Fruit fly (Drosophila melanogaster): ENCODE data around the gene CG3339.

The CG3339 gene

dm6 chr3R:27322225-27322624 is at the start of gene CG3339:
Gene CG3339, minus strand, starts transcription at chr3R:27322325.
- TF ChIP-seq insv (optimal IDR thresholded peaks at IDR 0.05) (no peak), Sin3A (optimal IDR thresholded peaks at IDR 0.05) (no peak), Myc (optimal IDR thresholded peaks at IDR 0.05) (no peak), psq (optimal IDR thresholded peaks at IDR 0.05) (no peak), h (optimal IDR thresholded peaks at IDR 0.05) (no peak)

- TF ChIP-seq ttk (optimal IDR thresholded peaks at IDR 0.05): no peak
- no peak for TF ChIP-seq Myc (optimal IDR thresholded peaks at IDR 0.05)
- TF ChIP-seq Sin3A (optimal IDR thresholded peaks at IDR 0.05): no peak
- no peak for TF ChIP-seq h (optimal IDR thresholded peaks at IDR 0.05)
- no peak for TF ChIP-seq insv (optimal IDR thresholded peaks at IDR 0.05)
- no peak for TF ChIP-seq psq (optimal IDR thresholded peaks at IDR 0.05)
These were observed 46.5 kb upstream of the CG3339 start, which contains the start of gene CG46335 for dm6 chr3R:27368617-27369016. Gene CG46335, minus strand, starts transcription at chr3R:27368717.

- TF ChIP-seq psq (optimal IDR thresholded peaks at IDR 0.05) (no peak), h (optimal IDR thresholded peaks at IDR 0.05) (no peak), insv (optimal IDR thresholded peaks at IDR 0.05) (no peak), Sin3A (optimal IDR thresholded peaks at IDR 0.05) (no peak), Myc (optimal IDR thresholded peaks at IDR 0.05) (no peak), ttk (optimal IDR thresholded peaks at IDR 0.05) (no peak)
These were observed 18.2 kb upstream of the CG3339 start, which contains the start of gene CG42534 for dm6 chr3R:27340322-27340721. Gene CG42534, plus strand, starts transcription at chr3R:27340622.

dm6 chr3R:27330782-27331181 is 8.7 kb upstream of the CG3339 start, which contains the start of gene CG3330:
Gene CG3330, minus strand, starts transcription at chr3R:27330882.
- TF ChIP-seq ttk (optimal IDR thresholded peaks at IDR 0.05): no peak
- TF ChIP-seq insv (optimal IDR thresholded peaks at IDR 0.05): no peak
- TF ChIP-seq h (optimal IDR thresholded peaks at IDR 0.05): no peak
- no peak for TF ChIP-seq Myc (optimal IDR thresholded peaks at IDR 0.05)
- no peak for TF ChIP-seq psq (optimal IDR thresholded peaks at IDR 0.05)
- no peak for TF ChIP-seq Sin3A (optimal IDR thresholded peaks at IDR 0.05)

dm6 chr3R:27294113-27294512 is 28.0 kb downstream of the CG3339 start:
- TF ChIP-seq Sin3A (optimal IDR thresholded peaks at IDR 0.05) (no peak), Myc (optimal IDR thresholded peaks at IDR 0.05) (no peak), ttk (optimal IDR thresholded peaks at IDR 0.05) (no peak), insv (optimal IDR thresholded peaks at IDR 0.05) (no peak), psq (optimal IDR thresholded peaks at IDR 0.05) (no peak), h (optimal IDR thresholded peaks at IDR 0.05) (no peak)

- TF ChIP-seq h (optimal IDR thresholded peaks at IDR 0.05): no peak
- no peak for TF ChIP-seq insv (optimal IDR thresholded peaks at IDR 0.05)
- TF ChIP-seq Sin3A (optimal IDR thresholded peaks at IDR 0.05): no peak
- TF ChIP-seq Myc (optimal IDR thresholded peaks at IDR 0.05): no peak
- TF ChIP-seq ttk (optimal IDR thresholded peaks at IDR 0.05): no peak
- no peak for TF ChIP-seq psq (optimal IDR thresholded peaks at IDR 0.05)
These were observed 29.1 kb downstream of the CG3339 start for dm6 chr3R:27293065-27293464.

dm6 chr3R:27292159-27292880 is 29.8 kb downstream of the CG3339 start, which contains the start of gene CG3348:
Gene CG3348, minus strand, starts transcription at chr3R:27292209.
- no peak for TF ChIP-seq psq (optimal IDR thresholded peaks at IDR 0.05)
- no peak for TF ChIP-seq ttk (optimal IDR thresholded peaks at IDR 0.05)
- TF ChIP-seq Sin3A (optimal IDR thresholded peaks at IDR 0.05): no peak
- TF ChIP-seq Myc (optimal IDR thresholded peaks at IDR 0.05): no peak
- TF ChIP-seq insv (optimal IDR thresholded peaks at IDR 0.05): no peak
- TF ChIP-seq h (optimal IDR thresholded peaks at IDR 0.05): no peak

- TF ChIP-seq insv (optimal IDR thresholded peaks at IDR 0.05) (no peak), Myc (optimal IDR thresholded peaks at IDR 0.05) (no peak), Sin3A (optimal IDR thresholded peaks at IDR 0.05) (no peak), ttk (optimal IDR thresholded peaks at IDR 0.05) (no peak), psq (optimal IDR thresholded peaks at IDR 0.05) (no peak), h (optimal IDR thresholded peaks at IDR 0.05) (no peak)
These were observed 32.5 kb downstream of the CG3339 start for dm6 chr3R:27289638-27290037.

- no peak for TF ChIP-seq insv (optimal IDR thresholded peaks at IDR 0.05)
- TF ChIP-seq Sin3A (optimal IDR thresholded peaks at IDR 0.05): peak; percentile 38
- no peak for TF ChIP-seq Myc (optimal IDR thresholded peaks at IDR 0.05)
- TF ChIP-seq h (optimal IDR thresholded peaks at IDR 0.05): no peak
- no peak for TF ChIP-seq psq (optimal IDR thresholded peaks at IDR 0.05)
These were observed 33.7 kb downstream of the CG3339 start, which contains the start of the genes bigmax and Hmu for dm6 chr3R:27288202-27289135. Gene bigmax, minus strand, starts transcription at chr3R:27288526. Gene Hmu, plus strand, starts transcription at chr3R:27288769.

- TF ChIP-seq psq (optimal IDR thresholded peaks at IDR 0.05) (no peak), Sin3A (optimal IDR thresholded peaks at IDR 0.05) (no peak), insv (optimal IDR thresholded peaks at IDR 0.05) (no peak), h (optimal IDR thresholded peaks at IDR 0.05) (no peak), Myc (optimal IDR thresholded peaks at IDR 0.05) (no peak), ttk (optimal IDR thresholded peaks at IDR 0.05) (no peak)
These were observed 38.5 kb downstream of the CG3339 start, which contains the start of gene CG3368 for dm6 chr3R:27283645-27284044. Gene CG3368, plus strand, starts transcription at chr3R:27283780.

- TF ChIP-seq Sin3A (optimal IDR thresholded peaks at IDR 0.05) (no peak), Myc (optimal IDR thresholded peaks at IDR 0.05) (no peak), insv (optimal IDR thresholded peaks at IDR 0.05) (no peak), psq (optimal IDR thresholded peaks at IDR 0.05) (no peak), h (optimal IDR thresholded peaks at IDR 0.05) (no peak), ttk (optimal IDR thresholded peaks at IDR 0.05) (no peak)
These were observed 39.8 kb downstream of the CG3339 start, which contains the start of gene mrt for dm6 chr3R:27282286-27282685. Gene mrt, minus strand, starts transcription at chr3R:27282661.

- TF ChIP-seq insv (optimal IDR thresholded peaks at IDR 0.05) (no peak), h (optimal IDR thresholded peaks at IDR 0.05) (no peak), psq (optimal IDR thresholded peaks at IDR 0.05) (no peak), Sin3A (optimal IDR thresholded peaks at IDR 0.05) (no peak), Myc (optimal IDR thresholded peaks at IDR 0.05) (no peak), ttk (optimal IDR thresholded peaks at IDR 0.05) (no peak)
These were observed 40.4 kb downstream of the CG3339 start for dm6 chr3R:27281811-27282131.
